Worm (Caenorhabditis elegans) whole organism, young adult: ENCODE results near the gene ani-2.
A peak's percentile ranks its signal among the peaks of the same experiment; 100 is the strongest.

Experiments used
- B0019.2 ChIP-seq: fragments of 200-800 bp; sonication (Bioruptor generic); conservative IDR thresholded peaks from 2 replicates; pipeline ENCODE4 v1.3.6; 2022; ENCODE audit warnings: missing genetic modification reagents, missing genetic modification characterization, missing compliant biosample characterization
- B0035.1 ChIP-seq: sonication (generic microtip); optimal IDR thresholded peaks from 2 replicates; lab custom pipeline; 2016; ENCODE audit warnings: missing genetic modification characterization, mild to moderate bottlenecking, missing compliant biosample characterization, missing genotype, missing genetic modification reagents
- B0336.3 ChIP-seq: fragments of 200-800 bp; sonication (Bioruptor generic); IDR thresholded peaks from 2 replicates; pipeline ENCODE4 v1.3.6; 2022; ENCODE audit warnings: missing genetic modification characterization, missing compliant biosample characterization
- F49E8.2 ChIP-seq: sonication (generic microtip); optimal IDR thresholded peaks from 3 replicates; lab custom pipeline; 2017; ENCODE audit warnings: missing genetic modification characterization, mild to moderate bottlenecking, missing compliant biosample characterization, antibody characterized with exemption, moderate library complexity; ENCODE audit not compliant: insufficient read depth
- F55B11.4 ChIP-seq: sonication (generic microtip); optimal IDR thresholded peaks from 2 replicates; lab custom pipeline; 2016; ENCODE audit warnings: missing compliant biosample characterization, missing genetic modification characterization, borderline replicate concordance; ENCODE audit not compliant: insufficient read depth
- F57A8.1 ChIP-seq: fragments of 200-800 bp; sonication (Bioruptor generic); optimal IDR thresholded peaks from 2 replicates; lab custom pipeline; 2018; ENCODE audit warnings: mild to moderate bottlenecking, missing genetic modification characterization, moderate library complexity, missing compliant biosample characterization
- T26A5.8 ChIP-seq: sonication (generic microtip); optimal IDR thresholded peaks from 2 replicates; lab custom pipeline; 2016; ENCODE audit warnings: missing genetic modification characterization, missing compliant biosample characterization
- ZK185.1 ChIP-seq: sonication (generic microtip); optimal IDR thresholded peaks from 2 replicates; lab custom pipeline; 2016; ENCODE audit warnings: mild to moderate bottlenecking, missing genetic modification characterization, missing compliant biosample characterization; ENCODE audit not compliant: poor library complexity, severe bottlenecking
- ama-1 ChIP-seq, 3 experiments: fragments of 150-350 bp in 1 of 3; sonication (generic microtip) in 2 of 3; optimal IDR thresholded peaks; 2 replicates each; lab custom pipeline; 2014 to 2018; ENCODE audit warnings: missing biosample characterization in 2 of 3, missing genetic modification characterization in 2 of 3, missing genetic modification reagents in 2 of 3
- aptf-2 ChIP-seq: fragments of 200-800 bp; sonication (Bioruptor generic); conservative IDR thresholded peaks from 2 replicates; pipeline ENCODE4 v1.3.6; 2022; ENCODE audit warnings: missing genetic modification reagents, missing genetic modification characterization, missing compliant biosample characterization
- atf-7 ChIP-seq: sonication (generic microtip); optimal IDR thresholded peaks from 2 replicates; lab custom pipeline; 2017; ENCODE audit warnings: mild to moderate bottlenecking, missing genetic modification characterization, missing compliant biosample characterization
- athp-1 ChIP-seq: sonication (generic microtip); optimal IDR thresholded peaks from 2 replicates; lab custom pipeline; 2017; ENCODE audit warnings: mild to moderate bottlenecking, missing genetic modification characterization, missing compliant biosample characterization
- attf-3 ChIP-seq: fragments of 200-800 bp; sonication (Bioruptor generic); conservative IDR thresholded peaks from 2 replicates; pipeline ENCODE4 v1.3.6; 2022; ENCODE audit warnings: missing genetic modification reagents, missing genetic modification characterization, missing compliant biosample characterization
- cebp-1 ChIP-seq, 2 experiments: fragments of 200-800 bp in 1 of 2; sonication (Bioruptor generic) in 1 of 2; sonication (generic microtip) in 1 of 2; IDR thresholded peaks in 1 of 2; optimal IDR thresholded peaks in 1 of 2; 2 replicates each; pipeline versions ENCODE4 v1.3.6 to Lab custom; 2017 to 2022; ENCODE audit warnings: missing compliant biosample characterization in 2 of 2, missing genetic modification characterization in 2 of 2, mild to moderate bottlenecking in 1 of 2, missing genetic modification reagents in 1 of 2, moderate library complexity in 1 of 2
- ceh-58 ChIP-seq: fragments of 200-800 bp; sonication (Bioruptor generic); IDR thresholded peaks from 2 replicates; pipeline ENCODE4 v1.3.6; 2022; ENCODE audit warnings: missing genetic modification characterization, missing compliant biosample characterization
- ceh-79 ChIP-seq: sonication (generic microtip); optimal IDR thresholded peaks from 2 replicates; lab custom pipeline; 2017; ENCODE audit warnings: mild to moderate bottlenecking, missing genetic modification characterization, missing compliant biosample characterization
- ceh-91 ChIP-seq: fragments of 200-800 bp; sonication (Bioruptor generic); IDR thresholded peaks from 2 replicates; pipeline ENCODE4 v1.3.6; 2022; ENCODE audit warnings: missing genetic modification reagents, missing genetic modification characterization, missing compliant biosample characterization
- die-1 ChIP-seq: sonication (generic microtip); optimal IDR thresholded peaks from 2 replicates; lab custom pipeline; 2016; ENCODE audit warnings: missing genotype, mild to moderate bottlenecking, missing genetic modification characterization, missing compliant biosample characterization
- dox-1 ChIP-seq: fragments of 200-800 bp; sonication (Bioruptor generic); IDR thresholded peaks from 2 replicates; pipeline ENCODE4 v1.3.6; 2022; ENCODE audit warnings: missing genetic modification reagents, missing genetic modification characterization, missing compliant biosample characterization
- egrh-3 ChIP-seq: fragments of 200-800 bp; sonication (Bioruptor generic); IDR thresholded peaks from 2 replicates; pipeline ENCODE4 v1.3.6; 2022; ENCODE audit warnings: missing genetic modification reagents, missing genetic modification characterization, missing compliant biosample characterization
- ekl-4 ChIP-seq: fragments of 200-800 bp; sonication (Bioruptor generic); IDR thresholded peaks from 2 replicates; pipeline ENCODE4 v1.3.6; 2022; ENCODE audit warnings: missing genetic modification reagents, missing genetic modification characterization, missing compliant biosample characterization
- fkh-3 ChIP-seq: sonication (generic microtip); optimal IDR thresholded peaks from 2 replicates; lab custom pipeline; 2016; ENCODE audit warnings: mild to moderate bottlenecking, missing genetic modification characterization, missing compliant biosample characterization
- him-1 ChIP-seq: sonication (generic microtip); optimal IDR thresholded peaks from 2 replicates; lab custom pipeline; 2016; ENCODE audit warnings: missing genotype, missing genetic modification reagents, missing genetic modification characterization, missing compliant biosample characterization
- hrde-1 ChIP-seq: sonication (generic microtip); optimal IDR thresholded peaks from 2 replicates; lab custom pipeline; 2016; ENCODE audit warnings: missing genetic modification characterization, mild to moderate bottlenecking, missing compliant biosample characterization, moderate library complexity, missing genotype, missing genetic modification reagents, borderline replicate concordance
- hsf-1 ChIP-seq: fragments of 200-800 bp; sonication (Bioruptor generic); IDR thresholded peaks from 2 replicates; pipeline ENCODE4 v1.3.6; 2022; ENCODE audit warnings: missing genetic modification reagents, missing genetic modification characterization, missing compliant biosample characterization
- lin-26 ChIP-seq: fragments of 200-800 bp; sonication (Bioruptor generic); IDR thresholded peaks from 2 replicates; pipeline ENCODE4 v1.3.6; 2022; ENCODE audit warnings: missing genetic modification reagents, missing genetic modification characterization, missing compliant biosample characterization
- lsl-1 ChIP-seq: fragments of 200-800 bp; sonication (Bioruptor generic); optimal IDR thresholded peaks from 2 replicates; lab custom pipeline; 2018; ENCODE audit warnings: mild to moderate bottlenecking, missing genetic modification characterization, moderate library complexity, missing compliant biosample characterization
- madf-10 ChIP-seq: sonication (generic microtip); optimal IDR thresholded peaks from 2 replicates; lab custom pipeline; 2016; ENCODE audit warnings: mild to moderate bottlenecking, missing genetic modification characterization, missing compliant biosample characterization
- madf-6 ChIP-seq: fragments of 200-800 bp; sonication (Bioruptor generic); IDR thresholded peaks from 2 replicates; pipeline ENCODE4 v1.3.6; 2022; ENCODE audit warnings: missing genetic modification reagents, missing genetic modification characterization, missing compliant biosample characterization
- mcd-1 ChIP-seq: fragments of 200-800 bp; sonication (Bioruptor generic); IDR thresholded peaks from 2 replicates; pipeline ENCODE4 v1.3.6; 2022; ENCODE audit warnings: missing genetic modification reagents, missing genetic modification characterization, missing compliant biosample characterization
- mes-4 ChIP-seq: sonication (generic microtip); optimal IDR thresholded peaks from 2 replicates; lab custom pipeline; 2016; ENCODE audit warnings: missing genotype, missing genetic modification characterization, missing compliant biosample characterization
- nfyb-1 ChIP-seq: fragments of 200-800 bp; sonication (Bioruptor generic); IDR thresholded peaks from 2 replicates; pipeline ENCODE4 v1.3.6; 2022; ENCODE audit warnings: missing genetic modification reagents, missing genetic modification characterization, missing compliant biosample characterization
- pbrm-1 ChIP-seq: fragments of 200-800 bp; sonication (Bioruptor generic); IDR thresholded peaks from 2 replicates; pipeline ENCODE4 v1.3.6; 2022; ENCODE audit warnings: missing genetic modification reagents, missing genetic modification characterization, missing compliant biosample characterization
- rpc-1 ChIP-seq, 2 experiments: fragments of 150-350 bp in 1 of 2; sonication (generic microtip) in 1 of 2; optimal IDR thresholded peaks; 2 replicates each; lab custom pipeline; 2014 to 2018; ENCODE audit warnings: missing biosample characterization in 1 of 2, missing genetic modification characterization in 1 of 2, missing genetic modification reagents in 1 of 2, missing genotype in 1 of 2
- sea-2 ChIP-seq: fragments of 200-800 bp; sonication (Bioruptor generic); IDR thresholded peaks from 2 replicates; pipeline ENCODE4 v1.3.6; 2022; ENCODE audit warnings: missing genetic modification characterization, missing compliant biosample characterization
- snpc-1.1 ChIP-seq: sonication (generic microtip); optimal IDR thresholded peaks from 2 replicates; lab custom pipeline; 2017; ENCODE audit warnings: missing genetic modification characterization, mild to moderate bottlenecking, missing compliant biosample characterization, antibody characterized with exemption, moderate library complexity, missing genotype, missing genetic modification reagents; ENCODE audit not compliant: insufficient read depth
- snpc-1.3 ChIP-seq: sonication (generic microtip); optimal IDR thresholded peaks from 2 replicates; lab custom pipeline; 2017; ENCODE audit warnings: missing genetic modification characterization, mild to moderate bottlenecking, missing compliant biosample characterization, antibody characterized with exemption, moderate library complexity, missing genotype, missing genetic modification reagents; ENCODE audit not compliant: insufficient read depth
- snpc-4 ChIP-seq, 5 experiments: fragments of 150-350 bp in 1 of 5; sonication (generic microtip) in 4 of 5; optimal IDR thresholded peaks; 2 replicates each; lab custom pipeline; 2014 to 2018; ENCODE audit warnings: missing genetic modification characterization in 5 of 5, missing biosample characterization in 3 of 5, antibody characterized with exemption in 2 of 5, mild to moderate bottlenecking in 2 of 5, missing compliant biosample characterization in 2 of 5, missing genotype in 2 of 5, moderate library complexity in 2 of 5, missing genetic modification reagents in 1 of 5
- unc-130 ChIP-seq: sonication (generic microtip); optimal IDR thresholded peaks from 2 replicates; lab custom pipeline; 2016; ENCODE audit warnings: missing genetic modification reagents, missing genetic modification characterization, missing compliant biosample characterization
- zfh-2 ChIP-seq: fragments of 200-800 bp; sonication (Bioruptor generic); conservative IDR thresholded peaks from 2 replicates; pipeline ENCODE4 v1.3.6; 2022; ENCODE audit warnings: missing genetic modification reagents, missing genetic modification characterization, missing compliant biosample characterization

Gene ani-2

DNA sequence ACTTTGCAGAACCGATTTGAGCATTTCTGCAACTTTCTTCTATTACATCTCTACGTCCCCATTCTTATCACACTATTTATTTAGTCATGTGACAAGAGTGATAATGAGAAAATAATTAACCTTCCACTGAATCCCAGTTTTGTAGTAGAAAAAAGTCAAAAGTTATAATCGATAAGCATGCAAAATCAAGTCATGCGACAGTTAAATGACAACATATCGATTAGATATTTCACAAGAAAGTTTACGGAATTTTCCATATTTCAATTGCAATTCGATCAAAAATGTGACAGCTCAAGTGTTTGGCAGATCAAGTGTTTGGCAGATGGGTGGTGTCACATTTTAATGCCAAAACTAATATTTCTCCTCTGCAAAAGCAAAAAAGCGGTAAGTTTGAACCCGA is 9.5 kb upstream of the ani-2 start (continued):
- TF ChIP-seq attf-3 (GFP tag; lab: Robert Waterston, UW) (no peak), him-1 (no peak), snpc-1.3 (tag; lab: Kevin White, UChicago) (no peak), madf-6 (GFP tag; lab: Robert Waterston, UW) (peak; percentile 44; the same call in 1 of the 2 replicates), B0336.3 (peak; percentile 67), hsf-1 (GFP tag; lab: Robert Waterston, UW) (no peak), nfyb-1 (GFP tag; lab: Robert Waterston, UW) (no peak), snpc-1.1 (tag; lab: Kevin White, UChicago) (no peak), cebp-1 (GFP tag; IDR thresholded peaks at IDR 0.05; lab: Robert Waterston, UW) (no peak; the same call in 1 of the 2 replicates), cebp-1 (tag; optimal IDR thresholded peaks at IDR 0.05; lab: Kevin White, UChicago) (peak; percentile 83), aptf-2 (GFP tag; lab: Robert Waterston, UW) (no peak), ekl-4 (GFP tag; lab: Robert Waterston, UW) (0 out of 2 replicates have a peak, but pooled peaks have one; percentile 6), fkh-3 (tag; lab: Kevin White, UChicago) (no peak), hrde-1 (tag; lab: Kevin White, UChicago) (peak; percentile 11), mes-4 (tag; lab: Kevin White, UChicago) (no peak), T26A5.8 (no peak), mcd-1 (GFP tag; lab: Robert Waterston, UW) (peak; percentile 18; the same call in 1 of the 2 replicates), ama-1 (optimal IDR thresholded peaks at IDR 0.05; lab: Kevin White, UChicago) (no peak), ama-1 (GFP tag; optimal IDR thresholded peaks at IDR 0.05; lab: Kevin White, UChicago) (no peak)
- TF ChIP-seq, all 124 proteins: peak for 10

DNA sequence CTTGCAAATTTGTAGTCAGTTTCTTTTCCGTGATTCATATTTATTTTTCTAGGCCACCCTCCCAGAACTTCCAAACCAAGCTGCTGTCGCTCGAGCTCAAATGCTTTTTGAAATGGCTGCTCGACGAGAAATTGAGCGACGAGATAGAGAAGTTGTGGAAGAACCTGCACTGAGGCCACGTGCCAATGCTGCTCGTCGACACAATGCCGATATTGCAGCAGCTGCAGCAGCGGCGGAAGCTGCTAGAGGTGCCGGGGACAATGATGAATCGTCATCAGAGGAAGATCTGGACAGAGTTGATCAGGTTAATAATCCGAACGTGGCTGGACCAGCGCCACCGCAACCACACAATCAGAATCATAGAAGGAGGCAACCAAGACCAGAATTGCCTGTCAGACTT is 8.2 kb upstream of the ani-2 start:
- TF ChIP-seq mcd-1 (GFP tag; lab: Robert Waterston, UW) = peak; percentile 40; the same call in 1 of the 2 replicates
- no peak for TF ChIP-seq T26A5.8
- no peak for TF ChIP-seq atf-7 (tag; lab: Kevin White, UChicago)
- TF ChIP-seq egrh-3 = peak; percentile 37; the same call in 1 of the 2 replicates
- 0 out of 2 replicates have a peak, but pooled peaks have one; percentile 60 for TF ChIP-seq ceh-58 (GFP tag; lab: Robert Waterston, UW)
- TF ChIP-seq lsl-1 = no peak

DNA sequence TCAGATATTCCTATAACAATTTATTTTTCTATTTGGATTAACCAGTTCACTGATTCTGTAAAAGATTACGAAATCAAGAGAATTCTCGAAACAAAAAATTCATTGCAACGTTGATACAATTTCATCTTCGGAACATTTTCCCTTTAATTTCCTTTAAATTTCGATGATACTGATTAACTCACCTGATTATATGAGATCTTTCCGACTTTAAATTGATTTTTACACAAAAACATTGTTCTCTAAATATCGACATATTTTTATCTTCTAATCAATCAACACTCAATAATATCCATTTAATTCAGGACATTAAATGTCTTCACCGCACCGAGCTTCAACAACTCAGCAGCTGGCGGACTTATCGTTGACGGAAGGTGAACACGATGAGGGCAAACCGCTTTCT is 5.8 kb upstream of the ani-2 start, which contains the start of gene lin-23:
Gene lin-23, plus strand, starts transcription at position 301 of the 400 bp plus-strand sequence.
- TF ChIP-seq die-1 (tag; lab: Kevin White, UChicago) (no peak), ekl-4 (GFP tag; lab: Robert Waterston, UW) (no peak), B0035.1 (tag; lab: Kevin White, UChicago) (no peak), zfh-2 (no peak), F55B11.4 (no peak), lin-26 (GFP tag; lab: Robert Waterston, UW) (no peak), F57A8.1 (no peak), ceh-79 (tag; lab: Kevin White, UChicago) (no peak), unc-130 (GFP tag; lab: Kevin White, UChicago) (no peak), sea-2 (GFP tag; lab: Robert Waterston, UW) (no peak), rpc-1 (optimal IDR thresholded peaks at IDR 0.05; lab: Kevin White, UChicago) (no peak), rpc-1 (tag; optimal IDR thresholded peaks at IDR 0.05; lab: Kevin White, UChicago) (no peak)

DNA sequence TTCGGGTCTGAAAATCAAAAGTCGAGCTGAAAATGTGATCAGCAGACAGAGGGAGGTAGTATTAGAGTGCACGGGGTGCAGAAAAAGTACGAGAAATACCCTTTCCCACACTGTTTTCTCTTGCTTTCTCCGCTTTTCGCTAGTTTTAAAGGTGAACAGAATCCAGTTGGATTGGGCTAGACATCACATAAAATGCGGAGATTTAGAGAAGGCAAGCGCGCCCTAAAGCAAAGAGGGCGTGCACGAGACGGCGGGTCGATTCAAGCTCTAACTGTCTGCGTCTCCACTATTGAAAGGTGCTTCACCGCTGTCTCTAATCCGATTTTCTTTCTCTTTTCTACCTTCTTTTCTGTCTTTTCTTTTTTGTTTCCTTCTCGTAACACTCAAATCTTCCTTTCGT is 4.9 kb upstream of the ani-2 start:
- no peak for TF ChIP-seq snpc-4 (GFP tag; optimal IDR thresholded peaks at IDR 0.05; lab: Kevin White, UChicago)
- peak; percentile 31 to 63 (median 53) for TF ChIP-seq snpc-4 (tag; optimal IDR thresholded peaks at IDR 0.05; lab: Kevin White, UChicago)
- TF ChIP-seq athp-1 = peak; percentile 67
- TF ChIP-seq B0336.3 = peak; percentile 76
- peak; percentile 89 for TF ChIP-seq F49E8.2 (tag; lab: Kevin White, UChicago)
- peak; percentile 48; the same call in 1 of the 2 replicates for TF ChIP-seq ceh-91
- peak; percentile 92 for TF ChIP-seq pbrm-1 (GFP tag; lab: Robert Waterston, UW)
- no peak for TF ChIP-seq madf-10 (tag; lab: Kevin White, UChicago)
- peak; percentile 80 for TF ChIP-seq nfyb-1 (GFP tag; lab: Robert Waterston, UW)
- TF ChIP-seq egrh-3 = peak; percentile 41; the same call in 1 of the 2 replicates
- peak; percentile 74 for TF ChIP-seq ZK185.1 (tag; lab: Kevin White, UChicago)
- TF ChIP-seq dox-1 = peak; percentile 94
- peak; percentile 59; the same call in 1 of the 2 replicates for TF ChIP-seq ekl-4 (GFP tag; lab: Robert Waterston, UW)
- TF ChIP-seq B0019.2 = peak; percentile 40; the same call in 1 of the 2 replicates
